Worm (Caenorhabditis elegans) whole organism, L2 larva: ENCODE results near the gene cpna-2.

Experiments used
- C34F6.9 ChIP-seq: fragments of 150-350 bp; optimal IDR thresholded peaks from 2 replicates; lab custom pipeline; 2014; ENCODE audit warnings: missing biosample characterization, missing genetic modification characterization
- F13H6.1 ChIP-seq: sonication (generic microtip); optimal IDR thresholded peaks from 2 replicates; lab custom pipeline; 2016; ENCODE audit warnings: missing genetic modification characterization, missing compliant biosample characterization
- alr-1 ChIP-seq: fragments of 150-350 bp; optimal IDR thresholded peaks from 2 replicates; lab custom pipeline; 2014; ENCODE audit warnings: missing biosample characterization, missing genetic modification characterization
- aly-2 ChIP-seq: fragments of 150-350 bp; optimal IDR thresholded peaks from 2 replicates; lab custom pipeline; 2014; ENCODE audit warnings: missing biosample characterization, missing genetic modification characterization
- ama-1 ChIP-seq: fragments of 150-350 bp; optimal IDR thresholded peaks from 2 replicates; lab custom pipeline; 2018; ENCODE audit warnings: inconsistent platforms
- blmp-1 ChIP-seq: sonication (generic microtip); optimal IDR thresholded peaks from 2 replicates; lab custom pipeline; 2017; ENCODE audit warnings: missing genetic modification characterization, mild to moderate bottlenecking, missing compliant biosample characterization, antibody characterized with exemption, moderate library complexity; ENCODE audit not compliant: insufficient read depth
- ceh-16 ChIP-seq: fragments of 150-350 bp; optimal IDR thresholded peaks from 2 replicates; lab custom pipeline; 2014; ENCODE audit warnings: missing biosample characterization, missing genetic modification characterization
- crh-2 ChIP-seq: sonication (generic microtip); optimal IDR thresholded peaks from 2 replicates; lab custom pipeline; 2017; ENCODE audit warnings: missing biosample characterization, missing genetic modification characterization
- dmd-4 ChIP-seq: sonication (generic microtip); optimal IDR thresholded peaks from 2 replicates; lab custom pipeline; 2017; ENCODE audit warnings: missing biosample characterization, missing genetic modification characterization
- elt-1 ChIP-seq: fragments of 150-350 bp; optimal IDR thresholded peaks from 2 replicates; lab custom pipeline; 2014; ENCODE audit warnings: missing biosample characterization, missing genetic modification characterization
- elt-3 ChIP-seq: sonication (generic microtip); optimal IDR thresholded peaks from 2 replicates; lab custom pipeline; 2017; ENCODE audit warnings: missing biosample characterization, missing genetic modification characterization
- fos-1 ChIP-seq: fragments of 150-350 bp; optimal IDR thresholded peaks from 2 replicates; lab custom pipeline; 2014; ENCODE audit warnings: missing biosample characterization, missing genetic modification characterization
- gmeb-1 ChIP-seq: fragments of 150-350 bp; optimal IDR thresholded peaks from 2 replicates; lab custom pipeline; 2014; ENCODE audit warnings: missing biosample characterization, missing genetic modification characterization
- lin-13 ChIP-seq: fragments of 150-350 bp; optimal IDR thresholded peaks from 2 replicates; lab custom pipeline; 2014; ENCODE audit warnings: missing biosample characterization, missing genetic modification reagents, missing genetic modification characterization
- mab-5 ChIP-seq: fragments of 150-350 bp; optimal IDR thresholded peaks from 2 replicates; lab custom pipeline; 2014; ENCODE audit warnings: missing biosample characterization, missing genetic modification characterization
- mbf-1 ChIP-seq: sonication (generic microtip); optimal IDR thresholded peaks from 2 replicates; lab custom pipeline; 2017; ENCODE audit warnings: missing biosample characterization, missing genetic modification characterization
- mdl-1 ChIP-seq, 2 experiments: fragments of 150-350 bp in 1 of 2; sonication (generic microtip) in 1 of 2; optimal IDR thresholded peaks; 2 replicates each; lab custom pipeline; 2017; ENCODE audit warnings: missing biosample characterization in 2 of 2, missing genetic modification characterization in 2 of 2
- nhr-10 ChIP-seq: sonication (generic microtip); optimal IDR thresholded peaks from 2 replicates; lab custom pipeline; 2017; ENCODE audit warnings: missing biosample characterization, missing genetic modification characterization
- nhr-12 ChIP-seq: fragments of 150-350 bp; optimal IDR thresholded peaks from 2 replicates; lab custom pipeline; 2014; ENCODE audit warnings: missing biosample characterization, missing genetic modification characterization
- nhr-129 ChIP-seq: fragments of 150-350 bp; optimal IDR thresholded peaks from 2 replicates; lab custom pipeline; 2014; ENCODE audit warnings: missing biosample characterization, missing genetic modification characterization
- nhr-21 ChIP-seq: fragments of 150-350 bp; optimal IDR thresholded peaks from 2 replicates; lab custom pipeline; 2014; ENCODE audit warnings: missing biosample characterization, missing genetic modification characterization
- nhr-23 ChIP-seq: fragments of 150-350 bp; optimal IDR thresholded peaks from 2 replicates; lab custom pipeline; 2014; ENCODE audit warnings: missing biosample characterization, missing genetic modification reagents, missing genetic modification characterization
- nhr-237 ChIP-seq: fragments of 150-350 bp; optimal IDR thresholded peaks from 2 replicates; lab custom pipeline; 2014; ENCODE audit warnings: missing biosample characterization, missing genetic modification characterization
- nhr-25 ChIP-seq: fragments of 150-350 bp; sonication (generic microtip); optimal IDR thresholded peaks from 3 replicates; lab custom pipeline; 2014; ENCODE audit warnings: missing biosample characterization, missing genetic modification characterization
- nhr-6 ChIP-seq: fragments of 150-350 bp; optimal IDR thresholded peaks from 2 replicates; lab custom pipeline; 2014; ENCODE audit warnings: missing biosample characterization, missing genetic modification characterization
- nhr-77 ChIP-seq: fragments of 150-350 bp; optimal IDR thresholded peaks from 2 replicates; lab custom pipeline; 2014; ENCODE audit warnings: missing biosample characterization, missing genetic modification characterization
- peb-1 ChIP-seq: fragments of 150-350 bp; optimal IDR thresholded peaks from 2 replicates; lab custom pipeline; 2014; ENCODE audit warnings: missing biosample characterization, missing genetic modification characterization
- sem-4 ChIP-seq: fragments of 150-350 bp; optimal IDR thresholded peaks from 2 replicates; lab custom pipeline; 2014; ENCODE audit warnings: missing biosample characterization, missing genetic modification reagents, missing genetic modification characterization
- skn-1 ChIP-seq: sonication (generic microtip); optimal IDR thresholded peaks from 2 replicates; lab custom pipeline; 2017; ENCODE audit warnings: missing biosample characterization, missing genetic modification characterization
- sma-3 ChIP-seq: sonication (generic microtip); optimal IDR thresholded peaks from 2 replicates; lab custom pipeline; 2016; ENCODE audit warnings: missing genetic modification reagents, missing genetic modification characterization, missing compliant biosample characterization
- sma-9 ChIP-seq, 2 experiments: fragments of 150-350 bp in 1 of 2; sonication (generic microtip) in 1 of 2; optimal IDR thresholded peaks; 2 replicates each; lab custom pipeline; 2014 to 2016; ENCODE audit warnings: missing genetic modification characterization in 2 of 2, mild to moderate bottlenecking in 1 of 2, missing biosample characterization in 1 of 2, missing compliant biosample characterization in 1 of 2, missing genetic modification reagents in 1 of 2, moderate library complexity in 1 of 2
- snpc-4 ChIP-seq: fragments of 150-350 bp; optimal IDR thresholded peaks from 2 replicates; lab custom pipeline; 2014; ENCODE audit warnings: missing biosample characterization, missing genetic modification characterization
- unc-39 ChIP-seq: fragments of 150-350 bp; optimal IDR thresholded peaks from 2 replicates; lab custom pipeline; 2014; ENCODE audit warnings: missing biosample characterization, missing genetic modification characterization
- unc-55 ChIP-seq: fragments of 150-350 bp; sonication (generic microtip); optimal IDR thresholded peaks from 3 replicates; lab custom pipeline; 2014; ENCODE audit warnings: missing biosample characterization, missing genetic modification reagents, missing genetic modification characterization
- zag-1 ChIP-seq: fragments of 150-350 bp; optimal IDR thresholded peaks from 2 replicates; lab custom pipeline; 2014; ENCODE audit warnings: missing biosample characterization, missing genetic modification characterization
- ztf-11 ChIP-seq: sonication (generic microtip); optimal IDR thresholded peaks from 2 replicates; lab custom pipeline; 2017; ENCODE audit warnings: missing biosample characterization, missing genetic modification characterization
- ztf-4 ChIP-seq: fragments of 150-350 bp; optimal IDR thresholded peaks from 2 replicates; lab custom pipeline; 2014; ENCODE audit warnings: missing biosample characterization, missing genetic modification characterization

Gene cpna-2

DNA sequence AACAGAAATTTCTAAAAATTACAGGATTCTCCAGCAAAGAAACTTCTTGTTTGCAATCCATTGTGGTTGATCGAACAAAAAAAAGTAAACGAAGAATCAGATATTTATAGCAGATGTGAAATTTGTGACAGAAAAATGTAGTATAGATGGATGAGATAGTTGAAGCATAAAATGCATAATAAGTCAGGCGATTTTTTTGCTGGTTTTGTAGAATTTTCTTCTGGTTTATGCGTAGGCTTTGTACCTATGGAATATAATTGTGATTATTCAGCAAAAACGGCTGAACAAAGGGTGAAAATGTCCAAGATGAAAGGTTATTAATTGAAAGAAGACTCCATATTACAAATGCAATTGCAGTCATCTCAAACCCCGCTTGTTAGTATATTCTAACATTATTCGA, 40.8 kb downstream of the cpna-2 start, which contains the start of gene srh-39:
TSS of gene srh-39 (minus strand) at position 101 of the 400 bp plus-strand sequence.
- TF ChIP-seq nhr-6 (tag; lab: Kevin White, UChicago) (no peak), nhr-237 (tag; lab: Kevin White, UChicago) (no peak), F13H6.1 (tag; lab: Kevin White, UChicago) (no peak), blmp-1 (tag; lab: Kevin White, UChicago) (no peak), nhr-77 (tag; lab: Kevin White, UChicago) (no peak), nhr-21 (tag; lab: Kevin White, UChicago) (no peak), ztf-11 (tag; lab: Kevin White, UChicago) (no peak), ztf-4 (no peak), peb-1 (no peak), sma-3 (GFP tag; lab: Kevin White, UChicago) (no peak)
- TF ChIP-seq, all 48 proteins: peak for 0

DNA sequence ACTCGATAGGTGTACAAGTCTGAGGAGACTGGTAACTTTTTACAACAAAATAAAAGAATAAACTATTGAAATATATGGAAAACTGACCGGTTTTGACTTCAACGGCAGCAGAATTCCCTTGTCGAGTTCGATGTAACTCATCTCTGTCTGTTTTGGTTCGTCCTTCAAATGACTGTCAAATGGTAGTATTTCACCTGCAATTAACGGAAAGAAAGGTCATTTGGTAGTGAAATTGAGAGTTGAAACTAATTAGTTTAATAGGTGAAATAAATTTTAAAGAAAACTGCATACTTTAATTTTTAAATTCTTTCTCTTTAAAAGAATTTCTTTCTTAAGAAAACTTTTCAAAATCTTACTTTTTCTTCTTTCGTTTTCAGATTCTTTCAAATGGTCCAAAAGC, 44.6 kb downstream of the cpna-2 start:
- TF ChIP-seq ztf-11 (tag; lab: Kevin White, UChicago) (no peak), blmp-1 (tag; lab: Kevin White, UChicago) (no peak), nhr-25 (peak; percentile 37)

DNA sequence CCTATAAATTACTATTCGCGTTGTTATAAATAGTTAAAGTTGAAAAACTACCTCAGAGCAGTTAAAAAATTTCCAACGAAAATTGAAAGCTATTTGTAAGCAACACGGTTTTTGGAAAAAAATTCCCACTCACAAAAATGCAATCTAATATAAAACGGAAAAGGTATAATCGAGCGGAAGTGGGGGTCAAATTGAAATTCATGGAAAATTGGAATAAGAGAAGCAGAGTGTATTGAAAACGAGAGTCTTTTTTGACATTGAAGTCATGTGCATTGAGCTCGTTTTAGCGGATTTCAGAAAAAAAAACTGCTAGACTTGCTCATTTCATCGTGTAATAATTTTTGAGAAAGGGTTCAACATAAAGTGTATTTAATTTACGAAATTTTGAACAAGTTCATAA, 45.5 kb downstream of the cpna-2 start:
- TF ChIP-seq nhr-10 (tag; lab: Kevin White, UChicago): no peak
- TF ChIP-seq fos-1 (tag; lab: Kevin White, UChicago): no peak
- no peak for TF ChIP-seq nhr-77 (tag; lab: Kevin White, UChicago)
- TF ChIP-seq dmd-4: no peak
- no peak for TF ChIP-seq unc-39 (tag; lab: Kevin White, UChicago)
- no peak for TF ChIP-seq aly-2 (tag; lab: Kevin White, UChicago)
- no peak for TF ChIP-seq skn-1 (tag; lab: Kevin White, UChicago)
- no peak for TF ChIP-seq mab-5 (tag; lab: Kevin White, UChicago)
- no peak for TF ChIP-seq nhr-6 (tag; lab: Kevin White, UChicago)
- no peak for TF ChIP-seq nhr-12 (tag; lab: Kevin White, UChicago)
- no peak for TF ChIP-seq peb-1
- no peak for TF ChIP-seq ama-1 (lab: Kevin White, UChicago)
- no peak for TF ChIP-seq elt-3 (tag; lab: Kevin White, UChicago)
- no peak for TF ChIP-seq ceh-16 (tag; lab: Kevin White, UChicago)
- no peak for TF ChIP-seq crh-2 (tag; lab: Kevin White, UChicago)

- TF ChIP-seq ama-1 (lab: Kevin White, UChicago) (no peak), nhr-25 (no peak), C34F6.9 (no peak), mbf-1 (tag; lab: Kevin White, UChicago) (no peak), gmeb-1 (tag; lab: Kevin White, UChicago) (no peak), ztf-11 (tag; lab: Kevin White, UChicago) (no peak), nhr-10 (tag; lab: Kevin White, UChicago) (no peak), alr-1 (tag; lab: Kevin White, UChicago) (no peak), crh-2 (tag; lab: Kevin White, UChicago) (no peak), F13H6.1 (tag; lab: Kevin White, UChicago) (no peak), elt-1 (tag; lab: Kevin White, UChicago) (no peak), unc-39 (tag; lab: Kevin White, UChicago) (no peak), sma-3 (GFP tag; lab: Kevin White, UChicago) (no peak), sem-4 (no peak), nhr-6 (tag; lab: Kevin White, UChicago) (no peak), zag-1 (no peak)
Measured at ce11 chrII:7771917-7772316, 47.2 kb downstream of the cpna-2 start, which contains the start of gene C06A8.8. C06A8.8 (minus strand) TSS chrII:7772017.

DNA sequence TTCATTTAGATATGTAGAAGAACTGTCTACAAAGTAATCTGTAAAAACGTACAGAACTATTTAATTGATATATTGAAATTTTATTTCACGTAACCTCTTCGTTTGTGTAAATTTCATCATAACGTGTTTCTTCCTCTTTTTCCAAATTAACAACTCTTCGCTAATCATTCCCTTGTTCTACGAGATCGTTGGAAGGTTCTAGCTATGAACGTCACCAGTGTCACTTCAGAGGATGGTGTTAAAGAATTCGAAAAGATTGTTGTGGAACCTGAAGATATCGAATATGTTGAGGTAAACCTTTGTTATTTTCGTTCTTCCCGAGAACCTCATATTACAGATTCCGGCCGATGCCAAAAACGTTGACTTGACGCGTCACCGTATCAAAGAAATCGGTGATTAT, 47.7 kb downstream of the cpna-2 start, which contains the start of gene C06A8.6:
TSS of gene C06A8.6 (plus strand) at position 89 of the 400 bp plus-strand sequence.
- TF ChIP-seq crh-2 (tag; lab: Kevin White, UChicago): no peak
- no peak for TF ChIP-seq zag-1
- no peak for TF ChIP-seq peb-1
- no peak for TF ChIP-seq aly-2 (tag; lab: Kevin White, UChicago)
- TF ChIP-seq elt-1 (tag; lab: Kevin White, UChicago): no peak
- no peak for TF ChIP-seq unc-55 (GFP tag; lab: Kevin White, UChicago)
- TF ChIP-seq nhr-21 (tag; lab: Kevin White, UChicago): no peak
- TF ChIP-seq sma-3 (GFP tag; lab: Kevin White, UChicago): no peak
- TF ChIP-seq sma-9 (GFP tag; optimal IDR thresholded peaks at IDR 0.05; lab: Kevin White, UChicago): no peak
- no peak for TF ChIP-seq sma-9 (tag; optimal IDR thresholded peaks at IDR 0.05; lab: Kevin White, UChicago)
- no peak for TF ChIP-seq nhr-129 (tag; lab: Kevin White, UChicago)
- TF ChIP-seq mdl-1 (tag; optimal IDR thresholded peaks at IDR 0.05; lab: Kevin White, UChicago): no peak
- TF ChIP-seq lin-13 (GFP tag; lab: Kevin White, UChicago): no peak
- no peak for TF ChIP-seq snpc-4
- TF ChIP-seq nhr-23 (tag; lab: Kevin White, UChicago): no peak
- TF ChIP-seq nhr-12 (tag; lab: Kevin White, UChicago): no peak
- no peak for TF ChIP-seq C34F6.9
